Fruit fly (Drosophila melanogaster): ENCODE measurements around the gene Dip-B.

Gene Dip-B

DNA sequence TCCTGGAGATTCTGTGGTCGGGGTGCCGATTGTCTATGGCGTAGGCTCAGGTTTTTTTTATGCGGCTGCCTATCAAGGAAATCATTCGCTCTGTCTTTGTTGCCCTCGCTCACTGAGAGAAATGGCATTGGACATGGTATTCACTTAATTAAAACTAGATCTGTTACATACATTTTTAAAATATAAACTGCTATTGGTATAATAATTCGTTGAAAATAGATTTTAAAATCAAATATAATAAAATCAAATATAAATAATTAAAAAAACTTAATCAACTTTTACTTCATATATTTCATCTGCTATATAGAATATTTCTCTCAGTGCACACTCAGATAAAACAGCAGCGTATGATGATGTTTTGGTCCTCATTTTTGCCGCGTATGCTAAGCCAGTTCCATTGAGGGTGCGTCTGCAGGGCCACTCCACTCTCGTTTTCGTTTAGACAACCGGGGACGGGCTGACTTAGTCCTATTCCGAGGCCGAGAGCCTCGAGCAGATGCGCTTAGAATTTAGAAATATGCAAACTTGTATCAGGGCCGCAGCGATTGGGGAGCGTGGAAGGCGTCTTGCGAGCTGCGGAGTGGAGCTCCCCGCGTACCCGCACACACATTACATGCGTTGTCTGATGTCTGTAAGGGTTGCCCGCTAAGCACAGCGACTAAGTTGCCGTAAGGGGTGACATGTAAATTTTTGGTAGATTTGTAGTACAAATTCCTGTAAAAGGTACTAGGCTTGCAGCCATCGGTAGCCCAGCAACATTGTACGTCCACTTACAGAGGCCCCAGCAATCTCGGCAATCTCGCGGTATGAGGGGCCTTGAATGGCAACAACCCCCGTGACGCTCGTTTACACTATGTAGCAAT is 17.7 kb downstream of the Dip-B start (continued):
- no peak; the same call in 1 of the 2 replicates for TF ChIP-seq Bgb (GFP tag; IDR thresholded peaks at IDR 0.05; ENCODE audit: partially characterized antibody)
- peak; percentile 34 for TF ChIP-seq gcm (GFP tag; optimal IDR thresholded peaks at IDR 0.05)
- TF ChIP-seq fd64A (GFP tag; optimal IDR thresholded peaks at IDR 0.05): no peak
- TF ChIP-seq hkb (optimal IDR thresholded peaks at IDR 0.05): no peak
- TF ChIP-seq hkb (GFP tag; IDR thresholded peaks at IDR 0.05): 0 out of 2 replicates have a peak, but pooled peaks have one; percentile 25
- no peak for TF ChIP-seq CG4617 (GFP tag; optimal IDR thresholded peaks at IDR 0.05; ENCODE audit: borderline replicate concordance)
- no peak for TF ChIP-seq Antp (GFP tag; optimal IDR thresholded peaks at IDR 0.05)
- peak; percentile 41 for TF ChIP-seq CG15269 (tag; optimal IDR thresholded peaks at IDR 0.05)
- no peak for TF ChIP-seq lilli (GFP tag; optimal IDR thresholded peaks at IDR 0.05)
- TF ChIP-seq CG13894 (tag; optimal IDR thresholded peaks at IDR 0.05): no peak
- TF ChIP-seq CG10565 (GFP tag; optimal IDR thresholded peaks at IDR 0.05): no peak
- TF ChIP-seq grn (GFP tag; optimal IDR thresholded peaks at IDR 0.05): no peak
- peak; percentile 62 for TF ChIP-seq CG17829 (tag; optimal IDR thresholded peaks at IDR 0.05)
- peak in 1 of 2 experiments; percentile 60 for TF ChIP-seq Hr51 (GFP tag; optimal IDR thresholded peaks at IDR 0.05)
- TF ChIP-seq CG1024 (GFP tag; IDR thresholded peaks at IDR 0.05): no peak
- peak; percentile 66 for TF ChIP-seq CG2678 (tag; optimal IDR thresholded peaks at IDR 0.05)
- TF ChIP-seq BtbVII (GFP tag; optimal IDR thresholded peaks at IDR 0.05): peak; percentile 22
- no peak for TF ChIP-seq br (optimal IDR thresholded peaks at IDR 0.05)
- TF ChIP-seq CG6791 (GFP tag; IDR thresholded peaks at IDR 0.05; ENCODE audit: partially characterized antibody): 0 out of 3 replicates have a peak, but pooled peaks have one; percentile 14
- peak; percentile 10 for TF ChIP-seq Fer3 (tag; optimal IDR thresholded peaks at IDR 0.05)
- peak; percentile 63 for TF ChIP-seq row (GFP tag; IDR thresholded peaks at IDR 0.05)
- TF ChIP-seq lab (GFP tag; optimal IDR thresholded peaks at IDR 0.05): peak; percentile 52
- no peak for TF ChIP-seq CG2202 (tag; optimal IDR thresholded peaks at IDR 0.05)
- TF ChIP-seq CG8089 (GFP tag; optimal IDR thresholded peaks at IDR 0.05): no peak
- TF ChIP-seq CG9727 (GFP tag; optimal IDR thresholded peaks at IDR 0.05): peak; percentile 82
- TF ChIP-seq CG33213 (GFP tag; optimal IDR thresholded peaks at IDR 0.05): no peak
- peak; percentile 62 for TF ChIP-seq gsb-n (tag; optimal IDR thresholded peaks at IDR 0.05)
- no peak for TF ChIP-seq CG4820 (GFP tag; optimal IDR thresholded peaks at IDR 0.05)
- no peak for TF ChIP-seq Awh (GFP tag; IDR thresholded peaks at IDR 0.05)
- TF ChIP-seq dm (GFP tag; optimal IDR thresholded peaks at IDR 0.05): no peak
- no peak for TF ChIP-seq h (optimal IDR thresholded peaks at IDR 0.05)
- TF ChIP-seq bsh (GFP tag; optimal IDR thresholded peaks at IDR 0.05): peak in 1 of 2 experiments; percentile 39
- peak; percentile 22 for TF ChIP-seq HHEX (GFP tag; optimal IDR thresholded peaks at IDR 0.05)
- peak in 1 of 3 experiments; percentile 63 for TF ChIP-seq lola (GFP tag; optimal IDR thresholded peaks at IDR 0.05)
- no peak for TF ChIP-seq CG11085 (GFP tag; IDR thresholded peaks at IDR 0.05)
- TF ChIP-seq eve (GFP tag; optimal IDR thresholded peaks at IDR 0.05): no peak
- no peak for TF ChIP-seq CG8281 (tag; optimal IDR thresholded peaks at IDR 0.05)
- no peak for TF ChIP-seq nau (GFP tag; optimal IDR thresholded peaks at IDR 0.05)
- TF ChIP-seq seq (GFP tag; IDR thresholded peaks at IDR 0.05): no peak
- no peak for TF ChIP-seq CrebB (tag; optimal IDR thresholded peaks at IDR 0.05)
- no peak for TF ChIP-seq ranshi (GFP tag; IDR thresholded peaks at IDR 0.05)
- peak; percentile 27 for TF ChIP-seq tin (GFP tag; optimal IDR thresholded peaks at IDR 0.05)
- no peak for TF ChIP-seq fu2 (GFP tag; optimal IDR thresholded peaks at IDR 0.05)
- peak; percentile 37 for TF ChIP-seq nmo (GFP tag; optimal IDR thresholded peaks at IDR 0.05)
- no peak for TF ChIP-seq Gsc (GFP tag; IDR thresholded peaks at IDR 0.05)
- TF ChIP-seq Mes4 (GFP tag; optimal IDR thresholded peaks at IDR 0.05): no peak
- TF ChIP-seq CG15514 (GFP tag; optimal IDR thresholded peaks at IDR 0.05): no peak
- peak; percentile 42 for TF ChIP-seq CG18599 (GFP tag; optimal IDR thresholded peaks at IDR 0.05)

Data from whole organism, embryonic.